Fruit fly (Drosophila melanogaster) whole organism, embryonic: Measurements from ENCODE around the gene Ser.

Source experiments
- Abd-B ChIP-seq: fragments of 200-800 bp; sonication (Bioruptor generic); optimal IDR thresholded peaks from 2 replicates; lab custom pipeline; 2018; ENCODE audit warnings: missing biosample characterization, mild to moderate bottlenecking, missing genetic modification characterization, moderate library complexity
- CG10274 ChIP-seq: fragments of 200-800 bp; sonication (Bioruptor generic); optimal IDR thresholded peaks from 3 replicates; lab custom pipeline; 2017; ENCODE audit warnings: missing biosample characterization, mild to moderate bottlenecking, missing genetic modification characterization
- CG10543 ChIP-seq: fragments of 200-800 bp; sonication (Bioruptor generic); optimal IDR thresholded peaks from 3 replicates; lab custom pipeline; 2017; ENCODE audit warnings: missing biosample characterization, mild to moderate bottlenecking, missing genetic modification characterization, moderate library complexity
- CG10959 ChIP-seq: fragments of 200-800 bp; sonication (Bioruptor generic); IDR thresholded peaks from 2 replicates; pipeline ENCODE4 v1.3.6; 2022; ENCODE audit warnings: missing biosample characterization, missing genetic modification characterization
- CG11247 ChIP-seq: fragments of 200-800 bp; sonication (Bioruptor generic); IDR thresholded peaks from 2 replicates; pipeline ENCODE4 v1.3.6; 2022; ENCODE audit warnings: missing biosample characterization, missing genetic modification characterization
- CG11456 ChIP-seq: fragments of 200-800 bp; sonication (Bioruptor generic); IDR thresholded peaks from 3 replicates; pipeline ENCODE4 v1.3.6; 2022; ENCODE audit warnings: missing biosample characterization, missing genetic modification characterization
- CG12219 ChIP-seq: fragments of 200-800 bp; sonication (Bioruptor generic); optimal IDR thresholded peaks from 3 replicates; lab custom pipeline; 2018; ENCODE audit warnings: missing biosample characterization, mild to moderate bottlenecking, missing genetic modification characterization
- CG12659 ChIP-seq: fragments of 200-800 bp; sonication (Bioruptor generic); optimal IDR thresholded peaks from 3 replicates; lab custom pipeline; 2017; ENCODE audit warnings: mild to moderate bottlenecking, missing biosample characterization, missing genetic modification reagents, missing genetic modification characterization
- CG13424 ChIP-seq: fragments of 200-800 bp; sonication (Bioruptor generic); optimal IDR thresholded peaks from 2 replicates; lab custom pipeline; 2019; ENCODE audit warnings: missing biosample characterization, mild to moderate bottlenecking, missing genetic modification characterization, moderate library complexity
- CG13894 ChIP-seq: fragments of 200-800 bp; sonication (Bioruptor generic); optimal IDR thresholded peaks from 3 replicates; lab custom pipeline; 2018; ENCODE audit warnings: missing biosample characterization, mild to moderate bottlenecking, missing genetic modification characterization, moderate library complexity
- CG18619 ChIP-seq: fragments of 200-800 bp; sonication (Bioruptor generic); optimal IDR thresholded peaks from 3 replicates; lab custom pipeline; 2017; ENCODE audit warnings: missing biosample characterization, mild to moderate bottlenecking, missing genetic modification characterization
- CG30403 ChIP-seq: fragments of 200-800 bp; sonication (Bioruptor generic); optimal IDR thresholded peaks from 3 replicates; lab custom pipeline; 2016; ENCODE audit warnings: missing biosample characterization, missing genetic modification characterization
- CG3281 ChIP-seq: fragments of 200-800 bp; sonication (Bioruptor generic); optimal IDR thresholded peaks from 3 replicates; lab custom pipeline; 2017; ENCODE audit warnings: missing biosample characterization, mild to moderate bottlenecking, missing genetic modification characterization
- CG33213 ChIP-seq: fragments of 200-800 bp; sonication (Bioruptor generic); optimal IDR thresholded peaks from 3 replicates; lab custom pipeline; 2016; ENCODE audit warnings: missing biosample characterization, missing genetic modification characterization
- CG34224 ChIP-seq: fragments of 200-800 bp; sonication (Bioruptor generic); IDR thresholded peaks from 3 replicates; pipeline ENCODE4 v1.3.6; 2022; ENCODE audit warnings: missing biosample characterization, missing genetic modification characterization; ENCODE audit not compliant: partially characterized antibody
- CG3847 ChIP-seq: fragments of 200-800 bp; sonication (Bioruptor generic); IDR thresholded peaks from 2 replicates; pipeline ENCODE4 v1.3.6; 2022; ENCODE audit warnings: missing biosample characterization, missing genetic modification characterization
- CG6813 ChIP-seq: fragments of 200-800 bp; sonication (Bioruptor generic); optimal IDR thresholded peaks from 2 replicates; lab custom pipeline; 2017; ENCODE audit warnings: missing biosample characterization, missing genetic modification characterization, mild to moderate bottlenecking, moderate library complexity, missing genetic modification reagents
- CG7786 ChIP-seq: fragments of 200-800 bp; sonication (Bioruptor generic); optimal IDR thresholded peaks from 2 replicates; lab custom pipeline; 2016; ENCODE audit warnings: missing biosample characterization, missing genetic modification characterization
- CG9609 ChIP-seq: fragments of 200-800 bp; sonication (Bioruptor generic); optimal IDR thresholded peaks from 3 replicates; lab custom pipeline; 2016; ENCODE audit warnings: missing biosample characterization, missing genetic modification characterization
- CG9876 ChIP-seq: fragments of 200-800 bp; sonication (Bioruptor generic); optimal IDR thresholded peaks from 2 replicates; lab custom pipeline; 2016; ENCODE audit warnings: missing biosample characterization, missing genetic modification characterization
- CG9932 ChIP-seq: fragments of 200-800 bp; sonication (Bioruptor generic); IDR thresholded peaks from 2 replicates; pipeline ENCODE4 v1.3.6; 2022; ENCODE audit warnings: missing biosample characterization, missing genetic modification characterization
- CTCF ChIP-seq: fragments of 200-800 bp; sonication (Bioruptor generic); optimal IDR thresholded peaks from 2 replicates; lab custom pipeline; 2017; ENCODE audit warnings: missing biosample characterization, mild to moderate bottlenecking, missing genetic modification characterization, moderate library complexity
- CrebB ChIP-seq: fragments of 200-800 bp; sonication (Bioruptor generic); optimal IDR thresholded peaks from 3 replicates; lab custom pipeline; 2018; ENCODE audit warnings: missing biosample characterization, mild to moderate bottlenecking, missing genetic modification characterization
- Dbx ChIP-seq: fragments of 200-800 bp; sonication (Bioruptor generic); IDR thresholded peaks from 3 replicates; pipeline ENCODE4 v1.3.6; 2022; ENCODE audit warnings: missing biosample characterization, missing genetic modification characterization
- GATAe ChIP-seq: fragments of 200-800 bp; sonication (Bioruptor generic); conservative IDR thresholded peaks from 2 replicates; pipeline ENCODE4 v1.3.6; 2022; ENCODE audit warnings: missing biosample characterization, missing genetic modification characterization
- HLH3B ChIP-seq: fragments of 200-800 bp; sonication (Bioruptor generic); IDR thresholded peaks from 2 replicates; pipeline ENCODE4 v1.3.6; 2022; ENCODE audit warnings: missing biosample characterization, missing genetic modification characterization
- Nf-YA ChIP-seq: fragments of 200-800 bp; sonication (Bioruptor generic); IDR thresholded peaks from 2 replicates; pipeline ENCODE4 v1.3.6; 2022; ENCODE audit warnings: missing biosample characterization, missing genetic modification characterization
- NfI ChIP-seq: fragments of 200-800 bp; sonication (Bioruptor generic); optimal IDR thresholded peaks from 3 replicates; lab custom pipeline; 2018; ENCODE audit warnings: missing biosample characterization, mild to moderate bottlenecking, missing genetic modification characterization, moderate library complexity
- Taf1 ChIP-seq: fragments of 200-800 bp; sonication (Bioruptor generic); IDR thresholded peaks from 2 replicates; pipeline ENCODE4 v1.3.6; 2022; ENCODE audit warnings: missing biosample characterization, missing genetic modification characterization
- ap ChIP-seq: fragments of 200-800 bp; sonication (Bioruptor generic); IDR thresholded peaks from 2 replicates; pipeline ENCODE4 v1.3.6; 2022; ENCODE audit warnings: missing biosample characterization, missing genetic modification characterization
- ash1 ChIP-seq: fragments of 200-800 bp; sonication (Bioruptor generic); optimal IDR thresholded peaks from 2 replicates; lab custom pipeline; 2018; ENCODE audit warnings: missing biosample characterization, mild to moderate bottlenecking, missing genetic modification characterization
- ato ChIP-seq: fragments of 200-800 bp; sonication (Bioruptor generic); IDR thresholded peaks from 2 replicates; pipeline ENCODE4 v1.3.6; 2022; ENCODE audit warnings: missing biosample characterization, missing genetic modification characterization; ENCODE audit not compliant: partially characterized antibody
- bab2 ChIP-seq: fragments of 200-800 bp; sonication (Bioruptor generic); optimal IDR thresholded peaks from 2 replicates; lab custom pipeline; 2016; ENCODE audit warnings: missing biosample characterization, missing genetic modification characterization
- cas ChIP-seq: fragments of 200-800 bp; sonication (Bioruptor generic); IDR thresholded peaks from 2 replicates; pipeline ENCODE4 v1.3.6; 2022; ENCODE audit warnings: missing biosample characterization, missing genetic modification characterization
- da ChIP-seq: fragments of 200-800 bp; sonication (Bioruptor generic); optimal IDR thresholded peaks from 2 replicates; lab custom pipeline; 2016; ENCODE audit warnings: missing biosample characterization, missing genetic modification characterization
- emc ChIP-seq: fragments of 200-800 bp; sonication (Bioruptor generic); optimal IDR thresholded peaks from 2 replicates; lab custom pipeline; 2016; ENCODE audit warnings: missing biosample characterization, missing genetic modification characterization
- exex ChIP-seq: fragments of 200-800 bp; sonication (Bioruptor generic); optimal IDR thresholded peaks from 4 replicates; lab custom pipeline; 2018; ENCODE audit warnings: missing biosample characterization, mild to moderate bottlenecking, missing genetic modification characterization, moderate library complexity
- fru ChIP-seq: fragments of >200 bp; optimal IDR thresholded peaks from 2 replicates; lab custom pipeline; 2017
- gro ChIP-seq: fragments of 200-800 bp; sonication (Bioruptor generic); optimal IDR thresholded peaks from 2 replicates; lab custom pipeline; 2016; ENCODE audit warnings: missing biosample characterization, missing genetic modification characterization
- her ChIP-seq: fragments of 200-800 bp; sonication (Bioruptor generic); optimal IDR thresholded peaks from 2 replicates; lab custom pipeline; 2016; ENCODE audit warnings: missing biosample characterization, missing genetic modification characterization
- kni ChIP-seq: fragments of 200-800 bp; sonication (Bioruptor generic); optimal IDR thresholded peaks from 3 replicates; lab custom pipeline; 2017; ENCODE audit warnings: mild to moderate bottlenecking, missing biosample characterization, missing genetic modification reagents, missing genetic modification characterization
- odd ChIP-seq: fragments of 200-800 bp; sonication (Bioruptor generic); optimal IDR thresholded peaks from 2 replicates; lab custom pipeline; 2017; ENCODE audit warnings: missing biosample characterization, mild to moderate bottlenecking, missing genetic modification characterization
- pfk ChIP-seq: fragments of 200-800 bp; sonication (Bioruptor generic); optimal IDR thresholded peaks from 2 replicates; lab custom pipeline; 2018; ENCODE audit warnings: missing biosample characterization, mild to moderate bottlenecking, missing genetic modification characterization, moderate library complexity
- pho ChIP-seq: fragments of 200-800 bp; sonication (Bioruptor generic); optimal IDR thresholded peaks from 2 replicates; lab custom pipeline; 2016; ENCODE audit warnings: missing biosample characterization, missing genetic modification characterization
- ranshi ChIP-seq: fragments of 200-800 bp; sonication (Bioruptor generic); IDR thresholded peaks from 2 replicates; pipeline ENCODE4 v1.3.6; 2022; ENCODE audit warnings: missing biosample characterization, missing genetic modification characterization
- sc ChIP-seq, 3 experiments: fragments of >200 bp in 2 of 3; fragments of 200-800 bp in 1 of 3; sonication (Bioruptor generic) in 1 of 3; optimal IDR thresholded peaks; 2 replicates in 2 of 3; 3 replicates in 1 of 3; lab custom pipeline; 2017; ENCODE audit warnings: mild to moderate bottlenecking in 1 of 3, missing biosample characterization in 1 of 3, missing genetic modification characterization in 1 of 3, missing genetic modification reagents in 1 of 3
- sna ChIP-seq: fragments of 200-800 bp; sonication (Bioruptor generic); IDR thresholded peaks from 2 replicates; pipeline ENCODE4 v1.3.6; 2022; ENCODE audit warnings: missing biosample characterization, missing genetic modification characterization; ENCODE audit not compliant: partially characterized antibody
- vvl ChIP-seq: fragments of 200-800 bp; sonication (Bioruptor generic); IDR thresholded peaks from 2 replicates; pipeline ENCODE4 v1.3.6; 2022; ENCODE audit warnings: missing biosample characterization, missing genetic modification characterization
- wek ChIP-seq: fragments of 200-800 bp; sonication (Bioruptor generic); optimal IDR thresholded peaks from 3 replicates; lab custom pipeline; 2018; ENCODE audit warnings: missing biosample characterization, mild to moderate bottlenecking, missing genetic modification characterization, moderate library complexity
- zf30C ChIP-seq: fragments of 200-800 bp; sonication (Bioruptor generic); optimal IDR thresholded peaks from 3 replicates; lab custom pipeline; 2018; ENCODE audit warnings: missing biosample characterization, mild to moderate bottlenecking, missing genetic modification characterization
- zfh2 ChIP-seq: fragments of 200-800 bp; sonication (Bioruptor generic); optimal IDR thresholded peaks from 2 replicates; lab custom pipeline; 2016; ENCODE audit warnings: missing biosample characterization, missing genetic modification characterization

Gene Ser

DNA sequence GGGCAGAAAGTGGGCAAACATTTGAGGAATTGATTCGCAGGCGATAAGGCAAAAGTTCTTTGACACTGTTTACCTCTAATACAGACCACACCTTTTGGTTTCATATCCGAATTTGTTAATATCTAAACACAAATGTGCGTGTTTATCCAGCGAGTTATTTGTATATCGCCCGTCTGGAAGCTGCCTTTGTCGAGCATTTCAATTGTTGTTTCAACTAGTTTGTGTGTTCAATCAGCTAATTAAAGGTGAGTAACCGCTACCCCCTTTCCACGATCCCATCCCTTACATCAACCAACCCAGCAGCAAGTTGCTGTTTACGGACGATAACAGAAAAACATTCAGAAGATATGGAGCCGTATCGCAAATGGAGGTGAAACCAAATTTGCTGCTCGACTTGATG, 62.7 kb downstream of the Ser start (continued):
- TF ChIP-seq CG34224 (GFP tag; lab: Robert Waterston, UW) = no peak
- TF ChIP-seq CG9876 (GFP tag; lab: Kevin White, UChicago) = peak; percentile 11
- peak; percentile 36 for TF ChIP-seq odd (GFP tag; lab: Kevin White, UChicago)
- no peak for TF ChIP-seq ap (GFP tag; lab: Robert Waterston, UW)
- TF ChIP-seq CG10274 (GFP tag; lab: Kevin White, UChicago) = peak; percentile 25
- peak; percentile 48 for TF ChIP-seq CG12659 (GFP tag; lab: Kevin White, UChicago)
- TF ChIP-seq exex (tag; lab: Kevin White, UChicago) = peak; percentile 40
- no peak for TF ChIP-seq cas (GFP tag; lab: Robert Waterston, UW)
- peak; percentile 39 for TF ChIP-seq CG7786 (GFP tag; lab: Kevin White, UChicago)
- peak; percentile 20 for TF ChIP-seq da (GFP tag; lab: Kevin White, UChicago)
- peak; percentile 68 for TF ChIP-seq CG6813 (GFP tag; lab: Kevin White, UChicago)
- peak; percentile 70 for TF ChIP-seq pho
- peak; percentile 18 for TF ChIP-seq CG13424 (tag; lab: Kevin White, UChicago)
- peak; percentile 9; the same call in 1 of the 2 replicates for TF ChIP-seq ranshi
- peak; percentile 57 for TF ChIP-seq CG13894 (tag; lab: Kevin White, UChicago)
- no peak for TF ChIP-seq GATAe (GFP tag; lab: Robert Waterston, UW)
- peak; percentile 34 for TF ChIP-seq emc (GFP tag; lab: Kevin White, UChicago)
- peak; percentile 19 for TF ChIP-seq CG33213 (GFP tag; lab: Kevin White, UChicago)
- TF ChIP-seq sna = no peak
- TF ChIP-seq pfk (GFP tag; lab: Kevin White, UChicago) = no peak
- peak; percentile 22 for TF ChIP-seq NfI (GFP tag; lab: Kevin White, UChicago)
- peak; percentile 60 for TF ChIP-seq ash1 (GFP tag; lab: Kevin White, UChicago)
- TF ChIP-seq Dbx (GFP tag; lab: Robert Waterston, UW) = peak; percentile 81; the same call in 2 of the 3 replicates
- peak; percentile 44; the same call in 1 of the 2 replicates for TF ChIP-seq vvl (GFP tag; lab: Robert Waterston, UW)
- TF ChIP-seq Nf-YA (GFP tag; lab: Robert Waterston, UW) = no peak
- no peak for TF ChIP-seq CG9609 (GFP tag; lab: Kevin White, UChicago)
- TF ChIP-seq CG10959 (GFP tag; lab: Robert Waterston, UW) = no peak
- TF ChIP-seq CG9932 (GFP tag; lab: Robert Waterston, UW) = peak; percentile 53
- no peak for TF ChIP-seq sc (optimal IDR thresholded peaks at IDR 0.05; lab: Kevin White, UChicago)
- no peak for TF ChIP-seq sc (GFP tag; optimal IDR thresholded peaks at IDR 0.05; lab: Kevin White, UChicago)
- TF ChIP-seq Abd-B (GFP tag; lab: Kevin White, UChicago) = no peak
- peak; percentile 57 for TF ChIP-seq CrebB (tag; lab: Kevin White, UChicago)
- no peak for TF ChIP-seq ato (GFP tag; lab: Robert Waterston, UW)
- TF ChIP-seq CTCF (GFP tag; lab: Kevin White, UChicago) = no peak
- peak; percentile 16 for TF ChIP-seq CG12219 (GFP tag; lab: Kevin White, UChicago)
- no peak for TF ChIP-seq kni
- peak; percentile 79 for TF ChIP-seq CG3281 (GFP tag; lab: Kevin White, UChicago)
- peak; percentile 28 for TF ChIP-seq bab2 (GFP tag; lab: Kevin White, UChicago)
- TF ChIP-seq wek (GFP tag; lab: Kevin White, UChicago) = peak; percentile 58
- no peak for TF ChIP-seq zf30C
- TF ChIP-seq her (GFP tag; lab: Kevin White, UChicago) = peak; percentile 68
- TF ChIP-seq zfh2 = peak; percentile 47
- no peak for TF ChIP-seq CG30403 (GFP tag; lab: Kevin White, UChicago)
- 0 out of 3 replicates have a peak, but pooled peaks have one; percentile 62 for TF ChIP-seq CG11456
- no peak for TF ChIP-seq CG3847 (GFP tag; lab: Robert Waterston, UW)
- peak; percentile 57 for TF ChIP-seq CG10543 (GFP tag; lab: Kevin White, UChicago)
- peak; percentile 42; the same call in 1 of the 2 replicates for TF ChIP-seq Taf1 (GFP tag; lab: Robert Waterston, UW)
- no peak for TF ChIP-seq fru (lab: Kevin White, UChicago)
- TF ChIP-seq CG11247 (GFP tag; lab: Robert Waterston, UW) = peak; percentile 48; the same call in 1 of the 2 replicates
- TF ChIP-seq CG18619 (GFP tag; lab: Kevin White, UChicago) = peak; percentile 43
- TF ChIP-seq gro = peak; percentile 73
- peak; percentile 31; the same call in 1 of the 2 replicates for TF ChIP-seq HLH3B (GFP tag; lab: Robert Waterston, UW)
